Worm (Caenorhabditis elegans): Measurements from ENCODE around the gene T26H8.5.

ce11 chrV:15267405-15267804 lies 38.0 kb downstream of the T26H8.5 start, which contains the start of gene T10H4.13:
- TF ChIP-seq lsy-2 (tag; optimal IDR thresholded peaks at IDR 0.05) = no peak
- TF ChIP-seq blmp-1 (tag; optimal IDR thresholded peaks at IDR 0.05) = no peak
- TF ChIP-seq lin-13 (tag; optimal IDR thresholded peaks at IDR 0.05) = no peak
- no peak for TF ChIP-seq ceh-43 (GFP tag; optimal IDR thresholded peaks at IDR 0.05)
- TF ChIP-seq elt-3 (tag; optimal IDR thresholded peaks at IDR 0.05) = no peak
- no peak for TF ChIP-seq elt-1 (tag; optimal IDR thresholded peaks at IDR 0.05; ENCODE audit: borderline replicate concordance, insufficient read depth)
- TF ChIP-seq drap-1 (GFP tag; optimal IDR thresholded peaks at IDR 0.05) = no peak
- TF ChIP-seq nhr-28 (tag; optimal IDR thresholded peaks at IDR 0.05) = no peak
